Fruit fly (Drosophila melanogaster): ENCODE results near the gene Mtr4.

The Mtr4 gene

DNA sequence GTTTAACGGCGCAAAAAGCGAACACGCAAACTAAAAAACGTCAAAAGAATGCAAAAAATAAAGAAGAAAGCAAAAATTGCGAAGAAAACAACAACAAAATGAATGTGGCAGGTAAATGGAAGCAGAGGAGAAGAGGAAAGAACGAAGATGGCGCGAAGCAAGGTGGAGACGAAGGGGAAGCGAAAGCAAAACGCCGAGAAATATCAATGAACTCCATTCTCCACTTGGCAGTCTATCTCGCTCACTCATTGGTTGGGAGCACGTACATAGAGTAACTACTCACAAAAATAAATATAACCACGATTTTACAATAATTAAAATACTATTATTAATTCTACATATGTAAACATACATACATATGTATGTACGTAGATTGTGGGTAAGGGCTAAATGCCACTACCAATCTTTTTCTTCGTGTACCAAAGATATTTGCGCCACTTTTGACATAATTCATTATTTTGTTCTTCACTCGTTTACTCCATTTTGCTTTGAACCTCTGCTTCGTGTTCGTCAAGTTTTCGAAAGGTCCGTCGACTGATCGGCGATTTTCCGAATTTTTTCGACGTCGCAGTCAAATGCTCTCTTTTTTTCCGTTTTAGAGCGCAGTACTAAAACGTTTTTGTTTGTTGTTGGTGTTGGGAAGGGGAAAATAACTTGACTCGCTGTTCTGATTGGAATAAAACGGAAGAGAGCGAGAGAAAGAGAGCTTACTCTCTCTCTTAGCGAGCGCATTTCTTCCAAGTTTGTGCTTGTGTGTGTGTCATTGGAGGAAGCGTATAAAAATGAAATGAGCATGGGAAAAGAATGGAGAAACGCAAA, 6.8 kb upstream of the Mtr4 start (continued):
- no peak for TF ChIP-seq CG11085 (GFP tag; IDR thresholded peaks at IDR 0.05)
- TF ChIP-seq CG32772 (GFP tag; IDR thresholded peaks at IDR 0.05): no peak
- no peak for TF ChIP-seq CG12769 (tag; optimal IDR thresholded peaks at IDR 0.05)
- no peak for TF ChIP-seq Rx (GFP tag; IDR thresholded peaks at IDR 0.05)
- no peak for TF ChIP-seq CG17829 (tag; optimal IDR thresholded peaks at IDR 0.05)
- no peak for TF ChIP-seq Abd-B (GFP tag; optimal IDR thresholded peaks at IDR 0.05)
- TF ChIP-seq Oaz (GFP tag; IDR thresholded peaks at IDR 0.05): no peak
- TF ChIP-seq bbx (GFP tag; IDR thresholded peaks at IDR 0.05; ENCODE audit: partially characterized antibody): 0 out of 2 replicates have a peak, but pooled peaks have one; percentile 13
- TF ChIP-seq sr (GFP tag; IDR thresholded peaks at IDR 0.05): no peak
- no peak for TF ChIP-seq CG4424 (GFP tag; optimal IDR thresholded peaks at IDR 0.05)
- TF ChIP-seq h (optimal IDR thresholded peaks at IDR 0.05): no peak
- no peak for TF ChIP-seq chinmo (GFP tag; IDR thresholded peaks at IDR 0.05; ENCODE audit: partially characterized antibody)
- TF ChIP-seq Meics (GFP tag; optimal IDR thresholded peaks at IDR 0.05): no peak
- TF ChIP-seq Xbp1 (GFP tag; optimal IDR thresholded peaks at IDR 0.05): no peak
- no peak for TF ChIP-seq YL-1 (GFP tag; optimal IDR thresholded peaks at IDR 0.05)
- no peak for TF ChIP-seq CG8089 (GFP tag; optimal IDR thresholded peaks at IDR 0.05)
- no peak for TF ChIP-seq ara (GFP tag; IDR thresholded peaks at IDR 0.05)
- no peak for TF ChIP-seq Pdp1 (GFP tag; optimal IDR thresholded peaks at IDR 0.05)
- TF ChIP-seq cwo (GFP tag; optimal IDR thresholded peaks at IDR 0.05): no peak
- TF ChIP-seq sima (GFP tag; optimal IDR thresholded peaks at IDR 0.05): no peak
- TF ChIP-seq fd96Cb (tag; optimal IDR thresholded peaks at IDR 0.05): no peak
- TF ChIP-seq CG12391 (tag; optimal IDR thresholded peaks at IDR 0.05): no peak
- no peak for TF ChIP-seq crc (GFP tag; optimal IDR thresholded peaks at IDR 0.05)
- TF ChIP-seq kni (GFP tag; optimal IDR thresholded peaks at IDR 0.05): peak; percentile 65
- TF ChIP-seq rib (GFP tag; IDR thresholded peaks at IDR 0.05): no peak
- peak; percentile 73 for TF ChIP-seq CG4360 (GFP tag; IDR thresholded peaks at IDR 0.05)
- TF ChIP-seq Blimp-1 (GFP tag; optimal IDR thresholded peaks at IDR 0.05): no peak
- TF ChIP-seq sqz (GFP tag; optimal IDR thresholded peaks at IDR 0.05): no peak
- no peak for TF ChIP-seq CG8765 (GFP tag; IDR thresholded peaks at IDR 0.05)
- TF ChIP-seq Nf-YC (tag; optimal IDR thresholded peaks at IDR 0.05): no peak
- no peak for TF ChIP-seq Rfx (GFP tag; IDR thresholded peaks at IDR 0.05)
- TF ChIP-seq kah (GFP tag; optimal IDR thresholded peaks at IDR 0.05): peak; percentile 34
- no peak for TF ChIP-seq row (GFP tag; IDR thresholded peaks at IDR 0.05)
- no peak for TF ChIP-seq CG6683 (GFP tag; optimal IDR thresholded peaks at IDR 0.05)
- TF ChIP-seq pros (GFP tag; optimal IDR thresholded peaks at IDR 0.05): peak; percentile 38
- peak; percentile 71 for TF ChIP-seq psq (GFP tag; optimal IDR thresholded peaks at IDR 0.05)
- TF ChIP-seq fd102C (GFP tag; optimal IDR thresholded peaks at IDR 0.05): no peak
- TF ChIP-seq CG31365 (tag; optimal IDR thresholded peaks at IDR 0.05): no peak
- TF ChIP-seq CG14860 (GFP tag; IDR thresholded peaks at IDR 0.05; ENCODE audit: partially characterized antibody): no peak
- TF ChIP-seq Lim3 (GFP tag; IDR thresholded peaks at IDR 0.05): no peak
- no peak for TF ChIP-seq en (GFP tag; optimal IDR thresholded peaks at IDR 0.05)
- peak; percentile 37 for TF ChIP-seq sd (tag; optimal IDR thresholded peaks at IDR 0.05)
- no peak for TF ChIP-seq emc (GFP tag; optimal IDR thresholded peaks at IDR 0.05)
- no peak for TF ChIP-seq exex (tag; optimal IDR thresholded peaks at IDR 0.05)
- no peak for TF ChIP-seq z (GFP tag; IDR thresholded peaks at IDR 0.05)
- peak; percentile 82 to 91 for TF ChIP-seq Trl (optimal IDR thresholded peaks at IDR 0.05)
- TF ChIP-seq Trl (GFP tag; optimal IDR thresholded peaks at IDR 0.05): no peak
- TF ChIP-seq CG6791 (GFP tag; IDR thresholded peaks at IDR 0.05; ENCODE audit: partially characterized antibody): peak; percentile 19; the same call in 1 of the 3 replicates
- no peak for TF ChIP-seq Max (GFP tag; optimal IDR thresholded peaks at IDR 0.05)
- no peak for TF ChIP-seq Optix (GFP tag; IDR thresholded peaks at IDR 0.05)
